Worm (Caenorhabditis elegans): ENCODE data around the gene dop-2.

DNA sequence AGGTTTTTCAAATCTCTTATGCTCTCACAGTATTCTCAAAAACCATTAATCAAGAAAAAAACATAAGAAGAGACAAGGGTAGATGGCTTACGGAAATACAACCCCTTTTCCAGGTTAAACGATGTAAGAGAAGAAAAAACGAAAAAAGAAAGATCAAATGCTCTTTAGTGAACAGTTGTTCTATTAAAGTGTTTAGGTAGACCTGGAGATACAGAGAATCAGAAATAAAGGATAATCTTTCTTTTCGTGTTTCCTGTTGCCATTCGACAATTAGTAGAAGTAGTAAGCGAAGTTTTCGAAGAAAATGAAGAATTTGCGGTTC, 25.1 kb upstream of the dop-2 start, which contains the start of gene K09G1.1:
- TF ChIP-seq ets-5 (GFP tag; IDR thresholded peaks at IDR 0.05) (no peak), nhr-19 (GFP tag; conservative IDR thresholded peaks at IDR 0.05) (no peak), ceh-63 (GFP tag; optimal IDR thresholded peaks at IDR 0.05) (no peak), jun-1 (tag; optimal IDR thresholded peaks at IDR 0.05) (no peak), pqm-1 (tag; optimal IDR thresholded peaks at IDR 0.05) (no peak), mep-1 (tag; optimal IDR thresholded peaks at IDR 0.05) (no peak), lin-39 (tag; optimal IDR thresholded peaks at IDR 0.05) (no peak), unc-62 (GFP tag; optimal IDR thresholded peaks at IDR 0.05) (no peak), fos-1 (tag; optimal IDR thresholded peaks at IDR 0.05) (no peak), rnt-1 (tag; optimal IDR thresholded peaks at IDR 0.05) (no peak)

All from whole organism, L1 larva.